Worm (Caenorhabditis elegans): ENCODE data around the gene F42A10.9.
A peak's percentile ranks its signal among the peaks of the same experiment; 100 is the strongest.

The F42A10.9 gene

ce11 chrIII:6158642-6159475, 5.5 kb upstream of the F42A10.9 start, which contains the start of gene nfm-1 (continued):
- no peak for TF ChIP-seq daf-12 (tag; optimal IDR thresholded peaks at IDR 0.05)
- no peak for TF ChIP-seq ces-1 (GFP tag; optimal IDR thresholded peaks at IDR 0.05)
- peak; percentile 71 for TF ChIP-seq madf-9 (GFP tag; conservative IDR thresholded peaks at IDR 0.05)
- TF ChIP-seq jun-1 (tag; optimal IDR thresholded peaks at IDR 0.05) = peak; percentile 2
- TF ChIP-seq spr-1 (tag; optimal IDR thresholded peaks at IDR 0.05) = peak; percentile 67
- TF ChIP-seq set-16 (GFP tag; IDR thresholded peaks at IDR 0.05) = no peak
- peak; percentile 88 for TF ChIP-seq Y48G9A.11 (GFP tag; IDR thresholded peaks at IDR 0.05)
- TF ChIP-seq nhr-48 (tag; optimal IDR thresholded peaks at IDR 0.05) = peak; percentile 78
- TF ChIP-seq mdl-1 (tag; optimal IDR thresholded peaks at IDR 0.05) = peak in 1 of 2 experiments; percentile 44
- peak; percentile 76 for TF ChIP-seq lin-38 (GFP tag; IDR thresholded peaks at IDR 0.05)
- no peak for TF ChIP-seq nhr-237 (tag; optimal IDR thresholded peaks at IDR 0.05)
- TF ChIP-seq nhr-111 (GFP tag; optimal IDR thresholded peaks at IDR 0.05) = peak; percentile 70
- peak; percentile 2 to 77; a peak in 1 of 4 replicates for TF ChIP-seq madf-5 (GFP tag; IDR thresholded peaks at IDR 0.05)
- peak; percentile 83 for TF ChIP-seq nhr-28 (tag; optimal IDR thresholded peaks at IDR 0.05)
- TF ChIP-seq zip-11 (GFP tag; IDR thresholded peaks at IDR 0.05) = peak; percentile 70; the same call in 1 of the 2 replicates
- TF ChIP-seq lin-39 (tag; optimal IDR thresholded peaks at IDR 0.05) = no peak
- peak; percentile 36 for TF ChIP-seq hlh-30 (tag; optimal IDR thresholded peaks at IDR 0.05; ENCODE audit: insufficient read depth)
- TF ChIP-seq attf-4 (tag; optimal IDR thresholded peaks at IDR 0.05) = no peak
- peak; percentile 54 for TF ChIP-seq lin-13 (GFP tag; optimal IDR thresholded peaks at IDR 0.05)
- TF ChIP-seq mdt-29 (GFP tag; IDR thresholded peaks at IDR 0.05) = peak; percentile 79
- peak; percentile 24 for TF ChIP-seq duxl-1 (tag; optimal IDR thresholded peaks at IDR 0.05; ENCODE audit: poor library complexity)
- peak; percentile 76 for TF ChIP-seq dmd-9 (GFP tag; IDR thresholded peaks at IDR 0.05)
- peak; percentile 86 for TF ChIP-seq arid-1 (GFP tag; conservative IDR thresholded peaks at IDR 0.05)
- TF ChIP-seq F10B5.3 (tag; optimal IDR thresholded peaks at IDR 0.05) = no peak
- peak; percentile 33 for TF ChIP-seq dpl-1 (GFP tag; optimal IDR thresholded peaks at IDR 0.05)
- TF ChIP-seq tra-1 (GFP tag; IDR thresholded peaks at IDR 0.05) = peak; percentile 84
- TF ChIP-seq zfp-2 (tag; optimal IDR thresholded peaks at IDR 0.05) = peak; percentile 12
- TF ChIP-seq ceh-28 (tag; optimal IDR thresholded peaks at IDR 0.05) = no peak
- TF ChIP-seq nhr-25 (tag; optimal IDR thresholded peaks at IDR 0.05; ENCODE audit: borderline replicate concordance, insufficient read depth) = peak; percentile 30
- TF ChIP-seq spr-3 (GFP tag; optimal IDR thresholded peaks at IDR 0.05) = peak; percentile 69
- TF ChIP-seq lin-1 (GFP tag; IDR thresholded peaks at IDR 0.05) = peak; percentile 78
- peak; percentile 65 for TF ChIP-seq T20F7.1 (GFP tag; optimal IDR thresholded peaks at IDR 0.05)
- TF ChIP-seq lsy-2 (tag; optimal IDR thresholded peaks at IDR 0.05) = peak in 1 of 2 experiments; percentile 63
- no peak for TF ChIP-seq lin-29 (GFP tag; IDR thresholded peaks at IDR 0.05)
- TF ChIP-seq daf-8 (GFP tag; IDR thresholded peaks at IDR 0.05) = 0 out of 2 replicates have a peak, but pooled peaks have one; percentile 52
- no peak for TF ChIP-seq fos-1 (tag; optimal IDR thresholded peaks at IDR 0.05)

ce11 chrIII:6163381-6163780, 992 bp upstream of the F42A10.9 start:
- TF ChIP-seq dmd-6 (GFP tag; IDR thresholded peaks at IDR 0.05) (peak; percentile 75), lin-38 (GFP tag; IDR thresholded peaks at IDR 0.05) (no peak)

- TF ChIP-seq dmd-8 (GFP tag; IDR thresholded peaks at IDR 0.05) = no peak
- no peak for TF ChIP-seq hmg-1.1 (GFP tag; IDR thresholded peaks at IDR 0.05)
- no peak for TF ChIP-seq jun-1 (tag; optimal IDR thresholded peaks at IDR 0.05)
- no peak for TF ChIP-seq dve-1 (tag; optimal IDR thresholded peaks at IDR 0.05; ENCODE audit: insufficient read depth)
- TF ChIP-seq zfp-3 (GFP tag; conservative IDR thresholded peaks at IDR 0.05) = no peak
- peak; percentile 63; the same call in 1 of the 2 replicates for TF ChIP-seq Y75B8A.6 (GFP tag; IDR thresholded peaks at IDR 0.05)
- TF ChIP-seq nhr-42 (GFP tag; IDR thresholded peaks at IDR 0.05) = no peak
- TF ChIP-seq spr-1 (tag; optimal IDR thresholded peaks at IDR 0.05) = no peak
- TF ChIP-seq pha-4 (GFP tag; IDR thresholded peaks at IDR 0.05) = no peak
- TF ChIP-seq pha-4 (tag; optimal IDR thresholded peaks at IDR 0.05) = no peak
- TF ChIP-seq sdz-12 (GFP tag; optimal IDR thresholded peaks at IDR 0.05) = peak; percentile 51
- TF ChIP-seq madf-5 (GFP tag; IDR thresholded peaks at IDR 0.05) = no peak
- no peak for TF ChIP-seq tag-97 (GFP tag; IDR thresholded peaks at IDR 0.05)
- no peak for TF ChIP-seq nhr-41 (GFP tag; IDR thresholded peaks at IDR 0.05)
These were observed 867 bp downstream of the F42A10.9 start for ce11 chrIII:6165240-6165639.
